Worm (Caenorhabditis elegans) whole organism, L2 larva: ENCODE data around the gene Y37H2A.18.
A peak's percentile ranks its signal among the peaks of the same experiment; 100 is the strongest.

Experiments
- F13H6.1 ChIP-seq: sonication (generic microtip); optimal IDR thresholded peaks from 2 replicates; lab custom pipeline; 2016; ENCODE audit warnings: missing genetic modification characterization, missing compliant biosample characterization
- R02D3.7 ChIP-seq: fragments of 150-350 bp; optimal IDR thresholded peaks from 2 replicates; lab custom pipeline; 2014; ENCODE audit warnings: missing biosample characterization, missing genetic modification characterization
- Y55F3AM.14 ChIP-seq: fragments of 200-800 bp; sonication (Bioruptor generic); optimal IDR thresholded peaks from 2 replicates; lab custom pipeline; 2018; ENCODE audit warnings: mild to moderate bottlenecking, missing genetic modification characterization, missing compliant biosample characterization
- ZK546.5 ChIP-seq: sonication (generic microtip); optimal IDR thresholded peaks from 2 replicates; lab custom pipeline; 2017; ENCODE audit warnings: missing biosample characterization, missing genetic modification characterization
- aly-2 ChIP-seq: fragments of 150-350 bp; optimal IDR thresholded peaks from 2 replicates; lab custom pipeline; 2014; ENCODE audit warnings: missing biosample characterization, missing genetic modification characterization
- ama-1 ChIP-seq: fragments of 150-350 bp; optimal IDR thresholded peaks from 2 replicates; lab custom pipeline; 2018; ENCODE audit warnings: inconsistent platforms
- blmp-1 ChIP-seq: sonication (generic microtip); optimal IDR thresholded peaks from 2 replicates; lab custom pipeline; 2017; ENCODE audit warnings: missing genetic modification characterization, mild to moderate bottlenecking, missing compliant biosample characterization, antibody characterized with exemption, moderate library complexity; ENCODE audit not compliant: insufficient read depth
- ceh-16 ChIP-seq: fragments of 150-350 bp; optimal IDR thresholded peaks from 2 replicates; lab custom pipeline; 2014; ENCODE audit warnings: missing biosample characterization, missing genetic modification characterization
- dmd-4 ChIP-seq: sonication (generic microtip); optimal IDR thresholded peaks from 2 replicates; lab custom pipeline; 2017; ENCODE audit warnings: missing biosample characterization, missing genetic modification characterization
- egl-27 ChIP-seq: sonication (generic microtip); optimal IDR thresholded peaks from 3 replicates; lab custom pipeline; 2017; ENCODE audit warnings: missing biosample characterization, missing genetic modification reagents, missing genetic modification characterization
- elt-1 ChIP-seq: fragments of 150-350 bp; optimal IDR thresholded peaks from 2 replicates; lab custom pipeline; 2014; ENCODE audit warnings: missing biosample characterization, missing genetic modification characterization
- elt-3 ChIP-seq: sonication (generic microtip); optimal IDR thresholded peaks from 2 replicates; lab custom pipeline; 2017; ENCODE audit warnings: missing biosample characterization, missing genetic modification characterization
- fos-1 ChIP-seq: fragments of 150-350 bp; optimal IDR thresholded peaks from 2 replicates; lab custom pipeline; 2014; ENCODE audit warnings: missing biosample characterization, missing genetic modification characterization
- gmeb-1 ChIP-seq: fragments of 150-350 bp; optimal IDR thresholded peaks from 2 replicates; lab custom pipeline; 2014; ENCODE audit warnings: missing biosample characterization, missing genetic modification characterization
- lin-11 ChIP-seq: fragments of 150-350 bp; sonication (generic microtip); optimal IDR thresholded peaks from 2 replicates; lab custom pipeline; 2014; ENCODE audit warnings: missing biosample characterization, missing genetic modification characterization, inconsistent platforms, mixed read lengths
- lin-39 ChIP-seq: fragments of 150-350 bp; optimal IDR thresholded peaks from 2 replicates; lab custom pipeline; 2014; ENCODE audit warnings: missing biosample characterization, missing genetic modification reagents, missing genetic modification characterization
- lsy-2 ChIP-seq, 2 experiments: fragments of 150-350 bp in 1 of 2; sonication (generic microtip) in 1 of 2; optimal IDR thresholded peaks; 2 replicates each; lab custom pipeline; 2014 to 2017; ENCODE audit warnings: missing biosample characterization in 2 of 2, missing genetic modification characterization in 2 of 2
- mab-5 ChIP-seq: fragments of 150-350 bp; optimal IDR thresholded peaks from 2 replicates; lab custom pipeline; 2014; ENCODE audit warnings: missing biosample characterization, missing genetic modification characterization
- mbf-1 ChIP-seq: sonication (generic microtip); optimal IDR thresholded peaks from 2 replicates; lab custom pipeline; 2017; ENCODE audit warnings: missing biosample characterization, missing genetic modification characterization
- mdl-1 ChIP-seq, 2 experiments: fragments of 150-350 bp in 1 of 2; sonication (generic microtip) in 1 of 2; optimal IDR thresholded peaks; 2 replicates each; lab custom pipeline; 2017; ENCODE audit warnings: missing biosample characterization in 2 of 2, missing genetic modification characterization in 2 of 2
- nhr-10 ChIP-seq: sonication (generic microtip); optimal IDR thresholded peaks from 2 replicates; lab custom pipeline; 2017; ENCODE audit warnings: missing biosample characterization, missing genetic modification characterization
- nhr-11 ChIP-seq: fragments of 150-350 bp; optimal IDR thresholded peaks from 2 replicates; lab custom pipeline; 2014; ENCODE audit warnings: missing biosample characterization, missing genetic modification characterization
- nhr-12 ChIP-seq: fragments of 150-350 bp; optimal IDR thresholded peaks from 2 replicates; lab custom pipeline; 2014; ENCODE audit warnings: missing biosample characterization, missing genetic modification characterization
- nhr-21 ChIP-seq: fragments of 150-350 bp; optimal IDR thresholded peaks from 2 replicates; lab custom pipeline; 2014; ENCODE audit warnings: missing biosample characterization, missing genetic modification characterization
- nhr-6 ChIP-seq: fragments of 150-350 bp; optimal IDR thresholded peaks from 2 replicates; lab custom pipeline; 2014; ENCODE audit warnings: missing biosample characterization, missing genetic modification characterization
- peb-1 ChIP-seq: fragments of 150-350 bp; optimal IDR thresholded peaks from 2 replicates; lab custom pipeline; 2014; ENCODE audit warnings: missing biosample characterization, missing genetic modification characterization
- sem-4 ChIP-seq: fragments of 150-350 bp; optimal IDR thresholded peaks from 2 replicates; lab custom pipeline; 2014; ENCODE audit warnings: missing biosample characterization, missing genetic modification reagents, missing genetic modification characterization
- skn-1 ChIP-seq: sonication (generic microtip); optimal IDR thresholded peaks from 2 replicates; lab custom pipeline; 2017; ENCODE audit warnings: missing biosample characterization, missing genetic modification characterization
- sma-3 ChIP-seq: sonication (generic microtip); optimal IDR thresholded peaks from 2 replicates; lab custom pipeline; 2016; ENCODE audit warnings: missing genetic modification reagents, missing genetic modification characterization, missing compliant biosample characterization
- snpc-4 ChIP-seq: fragments of 150-350 bp; optimal IDR thresholded peaks from 2 replicates; lab custom pipeline; 2014; ENCODE audit warnings: missing biosample characterization, missing genetic modification characterization
- unc-39 ChIP-seq: fragments of 150-350 bp; optimal IDR thresholded peaks from 2 replicates; lab custom pipeline; 2014; ENCODE audit warnings: missing biosample characterization, missing genetic modification characterization
- unc-55 ChIP-seq: fragments of 150-350 bp; sonication (generic microtip); optimal IDR thresholded peaks from 3 replicates; lab custom pipeline; 2014; ENCODE audit warnings: missing biosample characterization, missing genetic modification reagents, missing genetic modification characterization
- unc-62 ChIP-seq: fragments of 150-350 bp; optimal IDR thresholded peaks from 2 replicates; lab custom pipeline; 2014; ENCODE audit warnings: missing biosample characterization, missing genetic modification reagents, missing genetic modification characterization
- ztf-1 ChIP-seq: fragments of 200-800 bp; sonication (Bioruptor generic); conservative IDR thresholded peaks from 2 replicates; pipeline ENCODE4 v1.3.6; 2022; ENCODE audit warnings: missing genetic modification characterization, missing compliant biosample characterization

Y37H2A.18 gene

ce11 chrV:18123639-18124038 is 9.4 kb downstream of the Y37H2A.18 start, which contains the start of gene fbxa-107:
fbxa-107 (plus strand) TSS chrV:18123939.
- no peak for TF ChIP-seq ZK546.5 (tag; lab: Kevin White, UChicago)
- no peak for TF ChIP-seq aly-2
- TF ChIP-seq ztf-1 = no peak
- no peak for TF ChIP-seq lin-11 (tag; lab: Kevin White, UChicago)
- no peak for TF ChIP-seq nhr-6 (tag; lab: Kevin White, UChicago)
- TF ChIP-seq nhr-12 (tag; lab: Kevin White, UChicago) = no peak
- no peak for TF ChIP-seq elt-3 (tag; lab: Kevin White, UChicago)
- TF ChIP-seq dmd-4 (tag; lab: Kevin White, UChicago) = no peak
- TF ChIP-seq Y55F3AM.14 (GFP tag; lab: Kevin White, UChicago) = no peak
- TF ChIP-seq sma-3 = no peak
- TF ChIP-seq gmeb-1 (tag; lab: Kevin White, UChicago) = no peak

ce11 chrV:18115054-18115453 is 18.0 kb downstream of the Y37H2A.18 start:
- TF ChIP-seq unc-55 (GFP tag; lab: Kevin White, UChicago) = peak; percentile 45
- TF ChIP-seq, all 48 proteins: peak for 1; not testable (repeated sequence) for 47

- no peak for TF ChIP-seq sem-4 (tag; lab: Kevin White, UChicago)
- TF ChIP-seq egl-27 = no peak
- no peak for TF ChIP-seq ZK546.5 (tag; lab: Kevin White, UChicago)
- no peak for TF ChIP-seq nhr-10 (tag; lab: Kevin White, UChicago)
- TF ChIP-seq lin-39 (tag; lab: Kevin White, UChicago) = no peak
- TF ChIP-seq elt-3 (tag; lab: Kevin White, UChicago) = no peak
- no peak for TF ChIP-seq nhr-12 (tag; lab: Kevin White, UChicago)
- no peak for TF ChIP-seq unc-39 (tag; lab: Kevin White, UChicago)
- TF ChIP-seq lsy-2 (tag; optimal IDR thresholded peaks at IDR 0.05; lab: Kevin White, UChicago) = no peak
- TF ChIP-seq F13H6.1 (tag; lab: Kevin White, UChicago) = no peak
- TF ChIP-seq elt-1 (tag; lab: Kevin White, UChicago) = no peak
- no peak for TF ChIP-seq ceh-16
- no peak for TF ChIP-seq sma-3
- TF ChIP-seq Y55F3AM.14 (GFP tag; lab: Kevin White, UChicago) = no peak
- TF ChIP-seq R02D3.7 (tag; lab: Kevin White, UChicago) = no peak
These were observed 23.6 kb downstream of the Y37H2A.18 start for ce11 chrV:18109449-18109848.

- no peak for TF ChIP-seq lsy-2 (tag; optimal IDR thresholded peaks at IDR 0.05; lab: Kevin White, UChicago)
- no peak for TF ChIP-seq unc-62 (GFP tag; lab: Kevin White, UChicago)
- no peak for TF ChIP-seq snpc-4 (tag; lab: Kevin White, UChicago)
- TF ChIP-seq mbf-1 = no peak
- no peak for TF ChIP-seq skn-1 (tag; lab: Kevin White, UChicago)
- no peak for TF ChIP-seq ama-1 (lab: Kevin White, UChicago)
- no peak for TF ChIP-seq mab-5 (tag; lab: Kevin White, UChicago)
- TF ChIP-seq R02D3.7 (tag; lab: Kevin White, UChicago) = no peak
- TF ChIP-seq sem-4 (tag; lab: Kevin White, UChicago) = no peak
- no peak for TF ChIP-seq peb-1 (tag; lab: Kevin White, UChicago)
- TF ChIP-seq nhr-10 (tag; lab: Kevin White, UChicago) = no peak
- TF ChIP-seq nhr-11 (tag; lab: Kevin White, UChicago) = no peak
- no peak for TF ChIP-seq mdl-1 (tag; optimal IDR thresholded peaks at IDR 0.05; lab: Kevin White, UChicago)
- TF ChIP-seq nhr-21 = no peak
- TF ChIP-seq fos-1 (tag; lab: Kevin White, UChicago) = no peak
- TF ChIP-seq blmp-1 (tag; lab: Kevin White, UChicago) = no peak
These were observed 25.1 kb downstream of the Y37H2A.18 start, which contains the start of gene Y37H2A.1 for ce11 chrV:18107969-18108368. Y37H2A.1 (plus strand) TSS chrV:18108269.

- TF ChIP-seq ZK546.5 (tag; lab: Kevin White, UChicago) = no peak
These were observed 27.0 kb downstream of the Y37H2A.18 start for ce11 chrV:18106055-18106454.
